Worm (Caenorhabditis elegans) whole organism, L4/young adult: Measurements from ENCODE around the gene T06C12.9.

Source experiments
- dao-5 ChIP-seq: sonication (generic microtip); optimal IDR thresholded peaks from 2 replicates; lab custom pipeline; 2016; ENCODE audit warnings: missing genotype, missing genetic modification characterization, moderate library complexity, missing compliant biosample characterization
- him-1 ChIP-seq: sonication (generic microtip); optimal IDR thresholded peaks from 2 replicates; lab custom pipeline; 2016; ENCODE audit warnings: missing genotype, missing genetic modification reagents, missing genetic modification characterization, missing compliant biosample characterization

- TF ChIP-seq dao-5 (no peak), him-1 (no peak)
Measured at ce11 chrV:15913714-15914113, 27.8 kb upstream of the T06C12.9 start, which contains the start of gene F35E8.7.
